Worm (Caenorhabditis elegans) whole organism, L4 larva: Measurements from ENCODE around the gene ZK370.6.
A peak's percentile ranks its signal among the peaks of the same experiment; 100 is the strongest.

Experiments used
- ceh-20 ChIP-seq: fragments of 200-800 bp; sonication (Bioruptor generic); IDR thresholded peaks from 2 replicates; pipeline ENCODE4 v1.3.6; 2022; ENCODE audit warnings: missing genetic modification reagents, missing genetic modification characterization, missing compliant biosample characterization
- dve-1 ChIP-seq: sonication (generic microtip); optimal IDR thresholded peaks from 2 replicates; lab custom pipeline; 2017; ENCODE audit warnings: antibody characterized with exemption, mild to moderate bottlenecking, missing genetic modification characterization, missing compliant biosample characterization; ENCODE audit not compliant: insufficient read depth
- tra-1 ChIP-seq: fragments of 200-800 bp; sonication (Bioruptor generic); IDR thresholded peaks from 2 replicates; pipeline ENCODE4 v1.3.6; 2022; ENCODE audit warnings: missing genetic modification reagents, missing genetic modification characterization, missing compliant biosample characterization

ce11 chrIII:8785426-8785825 lies 41.8 kb upstream of the ZK370.6 start:
- 0 out of 2 replicates have a peak, but pooled peaks have one; percentile 33 for TF ChIP-seq tra-1 (GFP tag; lab: Robert Waterston, UW)
- peak; percentile 63 for TF ChIP-seq dve-1 (tag; lab: Kevin White, UChicago)
- TF ChIP-seq ceh-20, result peak; percentile 76; the same call in 1 of the 2 replicates
